Worm (Caenorhabditis elegans) whole organism, late embryonic: ENCODE data around the gene gst-29.

ENCODE experiments used
- F13H6.1 ChIP-seq: sonication (generic microtip); optimal IDR thresholded peaks from 2 replicates; lab custom pipeline; 2016; ENCODE audit warnings: missing genetic modification characterization, missing compliant biosample characterization
- ama-1 ChIP-seq: fragments of 150-350 bp; optimal IDR thresholded peaks from 2 replicates; lab custom pipeline; 2014
- ceh-34 ChIP-seq: sonication (generic microtip); optimal IDR thresholded peaks from 2 replicates; lab custom pipeline; 2016; ENCODE audit warnings: mild to moderate bottlenecking, missing genetic modification characterization, missing compliant biosample characterization
- dve-1 ChIP-seq: sonication (generic microtip); optimal IDR thresholded peaks from 2 replicates; lab custom pipeline; 2017; ENCODE audit warnings: antibody characterized with exemption, mild to moderate bottlenecking, missing genetic modification characterization, missing compliant biosample characterization
- fkh-10 ChIP-seq: fragments of 150-350 bp; optimal IDR thresholded peaks from 2 replicates; lab custom pipeline; 2014; ENCODE audit warnings: missing biosample characterization, missing genetic modification reagents, missing genetic modification characterization
- mec-3 ChIP-seq: sonication (generic microtip); optimal IDR thresholded peaks from 2 replicates; lab custom pipeline; 2016; ENCODE audit warnings: borderline replicate concordance, missing genetic modification characterization, missing compliant biosample characterization
- nfya-1 ChIP-seq: sonication (generic microtip); optimal IDR thresholded peaks from 2 replicates; lab custom pipeline; 2017; ENCODE audit warnings: missing genetic modification characterization, mild to moderate bottlenecking, missing compliant biosample characterization, antibody characterized with exemption, moderate library complexity
- nhr-11 ChIP-seq: fragments of 150-350 bp; optimal IDR thresholded peaks from 2 replicates; lab custom pipeline; 2014; ENCODE audit warnings: missing biosample characterization, missing genetic modification characterization
- pag-3 ChIP-seq: sonication (generic microtip); optimal IDR thresholded peaks from 2 replicates; lab custom pipeline; 2016; ENCODE audit warnings: missing compliant biosample characterization, missing genetic modification characterization, borderline replicate concordance
- pat-9 ChIP-seq: fragments of 200-800 bp; sonication (Bioruptor generic); optimal IDR thresholded peaks from 2 replicates; lab custom pipeline; 2018; ENCODE audit warnings: mild to moderate bottlenecking, missing genetic modification characterization, moderate library complexity, missing compliant biosample characterization
- pax-1 ChIP-seq: fragments of 150-350 bp; optimal IDR thresholded peaks from 2 replicates; lab custom pipeline; 2014; ENCODE audit warnings: missing biosample characterization, missing genetic modification characterization
- syd-9 ChIP-seq: sonication (generic microtip); optimal IDR thresholded peaks from 2 replicates; lab custom pipeline; 2016; ENCODE audit warnings: mild to moderate bottlenecking, missing genetic modification characterization, moderate library complexity, missing compliant biosample characterization
- unc-55 ChIP-seq: sonication (generic microtip); optimal IDR thresholded peaks from 2 replicates; lab custom pipeline; 2017; ENCODE audit warnings: missing biosample characterization, missing genetic modification reagents, missing genetic modification characterization
- unc-86 ChIP-seq: sonication (generic microtip); optimal IDR thresholded peaks from 2 replicates; lab custom pipeline; 2016; ENCODE audit warnings: missing genetic modification characterization, missing compliant biosample characterization

DNA sequence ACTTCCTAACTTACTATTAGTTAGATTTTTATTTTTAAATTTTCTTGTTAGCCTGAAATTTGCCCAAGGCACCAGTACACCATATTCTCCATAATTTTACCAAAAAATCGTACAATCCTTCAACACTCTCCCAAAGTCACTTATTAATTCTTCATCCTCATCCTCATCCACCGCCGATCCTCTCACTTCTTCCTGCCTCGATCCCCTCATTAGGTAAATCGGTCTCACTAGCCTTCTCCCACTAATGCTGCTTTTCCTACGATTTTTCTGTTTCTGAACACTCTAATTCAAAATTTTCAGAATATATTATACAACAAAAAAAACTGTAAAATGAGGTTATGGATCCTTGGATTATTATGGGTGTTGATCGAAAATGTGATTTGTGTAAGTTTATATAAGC is 33.8 kb downstream of the gst-29 start, which contains the start of gene Y53F4B.25:
- no peak for TF ChIP-seq ceh-34 (tag; lab: Kevin White, UChicago)
- no peak for TF ChIP-seq syd-9 (tag; lab: Kevin White, UChicago)
- no peak for TF ChIP-seq ama-1 (lab: Kevin White, UChicago)
- no peak for TF ChIP-seq fkh-10 (GFP tag; lab: Kevin White, UChicago)
- TF ChIP-seq unc-55 (GFP tag; lab: Kevin White, UChicago) = no peak
- no peak for TF ChIP-seq pag-3 (tag; lab: Kevin White, UChicago)
- TF ChIP-seq dve-1 = no peak
- no peak for TF ChIP-seq nhr-11 (tag; lab: Kevin White, UChicago)
- no peak for TF ChIP-seq mec-3 (tag; lab: Kevin White, UChicago)
- TF ChIP-seq pat-9 (tag; lab: Kevin White, UChicago) = no peak
- TF ChIP-seq nfya-1 = no peak
- no peak for TF ChIP-seq pax-1 (tag; lab: Kevin White, UChicago)
- no peak for TF ChIP-seq unc-86 (tag; lab: Kevin White, UChicago)
- TF ChIP-seq F13H6.1 (tag; lab: Kevin White, UChicago) = no peak
